Fruit fly (Drosophila melanogaster) whole organism, pupa: Measurements from ENCODE around the gene CG8483.

Experiments
- CG4496 ChIP-seq: fragments of 200-800 bp; sonication (Bioruptor generic); IDR thresholded peaks from 3 replicates; pipeline ENCODE4 v1.3.6; 2022; ENCODE audit warnings: missing biosample characterization, missing genetic modification characterization
- EcR ChIP-seq: fragments of 200-800 bp; sonication (Bioruptor generic); optimal IDR thresholded peaks from 3 replicates; lab custom pipeline; 2019; ENCODE audit warnings: missing biosample characterization, missing genetic modification characterization, mild to moderate bottlenecking, moderate library complexity, missing genetic modification reagents

DNA sequence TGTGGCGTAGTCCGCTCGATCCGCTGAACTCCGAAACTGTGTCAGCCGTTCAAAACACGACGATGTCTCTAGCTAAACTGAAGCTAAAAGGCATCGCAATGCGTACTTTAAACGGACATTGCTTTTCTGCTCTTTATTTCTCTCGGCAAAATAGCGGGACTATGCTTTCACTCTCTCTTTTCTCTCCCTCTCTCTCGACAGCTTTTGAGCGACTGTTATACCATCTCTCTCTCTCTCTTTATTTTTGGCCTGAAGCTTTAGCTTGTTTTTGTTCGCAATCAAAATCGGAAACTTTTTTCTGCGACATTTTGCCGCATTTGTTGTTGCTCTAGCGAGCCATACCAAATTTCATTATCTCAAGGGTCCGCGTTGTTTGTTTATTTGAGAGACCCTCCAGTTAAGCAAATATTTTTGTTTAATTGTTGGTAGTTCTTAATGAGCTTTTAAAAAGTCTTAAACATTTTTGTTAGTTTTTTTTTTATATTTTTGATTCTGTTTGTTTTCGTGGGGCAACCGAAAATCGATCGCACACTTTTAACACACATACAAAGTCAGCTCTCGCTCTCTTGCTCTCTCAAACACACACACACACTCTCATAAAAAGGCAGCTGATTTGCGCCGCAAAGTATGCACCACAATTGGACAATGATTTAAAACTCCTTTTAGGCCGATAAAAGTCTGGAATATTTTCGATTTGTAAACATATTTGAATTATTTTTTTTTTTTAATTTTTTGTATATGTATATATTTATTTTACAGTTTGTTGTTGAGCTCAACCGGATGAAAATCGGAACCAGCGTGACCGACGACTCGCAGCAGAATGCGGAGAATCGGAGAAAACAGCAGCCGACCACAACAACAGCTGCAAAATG lies 44.7 kb upstream of the CG8483 start, which contains the start of gene Ace:
- TF ChIP-seq EcR (GFP tag; lab: Kevin White, UChicago) (no peak), CG4496 (no peak)
